Fruit fly (Drosophila melanogaster): ENCODE results near the gene CG2310.
A peak's percentile ranks its signal among the peaks of the same experiment; 100 is the strongest.

The CG2310 gene

dm6 chr3R:29522164-29522563 is 28.8 kb upstream of the CG2310 start (continued):
- no peak for TF ChIP-seq Fer3 (tag; optimal IDR thresholded peaks at IDR 0.05)
- no peak for TF ChIP-seq CG2199 (GFP tag; IDR thresholded peaks at IDR 0.05)
- no peak for TF ChIP-seq CG11723 (GFP tag; optimal IDR thresholded peaks at IDR 0.05)
- peak; percentile 7 for TF ChIP-seq pnt (GFP tag; optimal IDR thresholded peaks at IDR 0.05)
- TF ChIP-seq wdn (GFP tag; IDR thresholded peaks at IDR 0.05): no peak
- TF ChIP-seq Abd-B (GFP tag; optimal IDR thresholded peaks at IDR 0.05): peak; percentile 24
- TF ChIP-seq Nf-YB (GFP tag; optimal IDR thresholded peaks at IDR 0.05): peak; percentile 36
- TF ChIP-seq CG11085 (GFP tag; IDR thresholded peaks at IDR 0.05): no peak
- TF ChIP-seq CG15696 (tag; optimal IDR thresholded peaks at IDR 0.05): peak; percentile 83
- TF ChIP-seq Meics (GFP tag; optimal IDR thresholded peaks at IDR 0.05): no peak
- peak; percentile 67; the same call in 2 of the 3 replicates for TF ChIP-seq otp (GFP tag; IDR thresholded peaks at IDR 0.05)
- peak; percentile 9 for TF ChIP-seq CG7556 (GFP tag; optimal IDR thresholded peaks at IDR 0.05)
- peak; percentile 60; the same call in 1 of the 2 replicates for TF ChIP-seq CG8765 (GFP tag; IDR thresholded peaks at IDR 0.05)
- no peak for TF ChIP-seq al (GFP tag; IDR thresholded peaks at IDR 0.05)
- TF ChIP-seq scrt (GFP tag; optimal IDR thresholded peaks at IDR 0.05): no peak
- TF ChIP-seq sens-2 (GFP tag; IDR thresholded peaks at IDR 0.05): 0 out of 2 replicates have a peak, but pooled peaks have one; percentile 26
- no peak for TF ChIP-seq CG9817 (tag; optimal IDR thresholded peaks at IDR 0.05)
- no peak for TF ChIP-seq Dfd (GFP tag; optimal IDR thresholded peaks at IDR 0.05)
- TF ChIP-seq Hsf (GFP tag; optimal IDR thresholded peaks at IDR 0.05): peak; percentile 23
- no peak for TF ChIP-seq CG14050 (GFP tag; IDR thresholded peaks at IDR 0.05)
- TF ChIP-seq crol (GFP tag; IDR thresholded peaks at IDR 0.05): no peak
- TF ChIP-seq CG10321 (GFP tag; IDR thresholded peaks at IDR 0.05): no peak
- TF ChIP-seq aop (GFP tag; IDR thresholded peaks at IDR 0.05): no peak
- no peak for TF ChIP-seq CG13624 (GFP tag; optimal IDR thresholded peaks at IDR 0.05)
- TF ChIP-seq CG18476 (GFP tag; optimal IDR thresholded peaks at IDR 0.05): peak; percentile 16
- TF ChIP-seq Dip2 (GFP tag; IDR thresholded peaks at IDR 0.05): no peak
- peak; percentile 42 for TF ChIP-seq CG13424 (tag; optimal IDR thresholded peaks at IDR 0.05)
- TF ChIP-seq CG2120 (GFP tag; optimal IDR thresholded peaks at IDR 0.05): no peak
- peak; percentile 58 for TF ChIP-seq tap (tag; optimal IDR thresholded peaks at IDR 0.05)
- no peak for TF ChIP-seq Mad (GFP tag; optimal IDR thresholded peaks at IDR 0.05)
- TF ChIP-seq MTF-1 (GFP tag; optimal IDR thresholded peaks at IDR 0.05; ENCODE audit: borderline replicate concordance): peak; percentile 28
- no peak for TF ChIP-seq HLH4C (GFP tag; IDR thresholded peaks at IDR 0.05; ENCODE audit: partially characterized antibody)
- TF ChIP-seq CG9876 (GFP tag; optimal IDR thresholded peaks at IDR 0.05): no peak
- no peak for TF ChIP-seq Stat92E (GFP tag; optimal IDR thresholded peaks at IDR 0.05)
- no peak for TF ChIP-seq Hmx (GFP tag; optimal IDR thresholded peaks at IDR 0.05)
- TF ChIP-seq ken (GFP tag; IDR thresholded peaks at IDR 0.05): 0 out of 3 replicates have a peak, but pooled peaks have one; percentile 24
- TF ChIP-seq CG15479 (GFP tag; optimal IDR thresholded peaks at IDR 0.05): no peak
- peak; percentile 24; the same call in 1 of the 3 replicates for TF ChIP-seq B-H1 (GFP tag; IDR thresholded peaks at IDR 0.05)
- TF ChIP-seq h (optimal IDR thresholded peaks at IDR 0.05): no peak
- no peak for TF ChIP-seq prd (optimal IDR thresholded peaks at IDR 0.05)
- peak; percentile 81 for TF ChIP-seq prd (GFP tag; IDR thresholded peaks at IDR 0.05)
- TF ChIP-seq sima (GFP tag; optimal IDR thresholded peaks at IDR 0.05): no peak
- peak; percentile 53 for TF ChIP-seq CG31441 (GFP tag; IDR thresholded peaks at IDR 0.05)
- no peak for TF ChIP-seq sd (tag; optimal IDR thresholded peaks at IDR 0.05)
- no peak for TF ChIP-seq crc (GFP tag; optimal IDR thresholded peaks at IDR 0.05)
- TF ChIP-seq so (GFP tag; IDR thresholded peaks at IDR 0.05): 0 out of 3 replicates have a peak, but pooled peaks have one; percentile 52
- no peak for TF ChIP-seq pan (optimal IDR thresholded peaks at IDR 0.05)
- peak in 1 of 2 experiments; percentile 60 for TF ChIP-seq pan (GFP tag; optimal IDR thresholded peaks at IDR 0.05 in 1 of 2, IDR thresholded peaks at IDR 0.05 in 1 of 2)
- no peak for TF ChIP-seq CG15269 (tag; optimal IDR thresholded peaks at IDR 0.05)
- TF ChIP-seq CG18011 (GFP tag; optimal IDR thresholded peaks at IDR 0.05): no peak
- TF ChIP-seq Dp (GFP tag; optimal IDR thresholded peaks at IDR 0.05): no peak
- peak; percentile 29 for TF ChIP-seq PHDP (tag; optimal IDR thresholded peaks at IDR 0.05)
